Worm (Caenorhabditis elegans): ENCODE results near the gene T21D12.14.

T21D12.14 gene

ce11 chrIV:255379-255857 lies 32.5 kb downstream of the T21D12.14 start, which contains the start of gene rcat-1 (continued):
- peak; percentile 74 for TF ChIP-seq mep-1 (tag; optimal IDR thresholded peaks at IDR 0.05)

DNA sequence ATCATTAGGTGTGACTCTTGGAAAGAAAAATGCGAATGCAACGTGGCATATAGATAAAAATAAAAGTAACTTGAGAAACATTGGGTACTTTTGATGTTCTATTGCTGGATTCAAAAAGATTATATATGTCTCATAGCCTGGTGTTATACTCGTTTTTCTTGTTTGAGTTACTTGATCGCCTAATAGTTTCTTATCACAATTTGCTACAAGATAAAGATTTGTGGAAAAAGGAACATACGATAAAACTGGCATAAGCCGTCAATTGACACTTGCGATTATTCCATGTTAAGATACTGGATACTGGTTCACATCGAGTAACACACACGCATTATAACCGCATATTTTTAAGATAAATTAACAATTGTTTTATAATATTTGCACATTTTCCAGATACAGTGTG lies 35.5 kb downstream of the T21D12.14 start, which contains the start of gene grl-19:
grl-19 (minus strand) TSS at position 101 of the 400 bp plus-strand sequence.
- TF ChIP-seq aha-1 (tag) (peak; percentile 64), pha-4 (GFP tag; IDR thresholded peaks at IDR 0.05) (no peak), pha-4 (tag; optimal IDR thresholded peaks at IDR 0.05) (no peak), mxl-2 (GFP tag; conservative IDR thresholded peaks at IDR 0.05) (no peak)

DNA sequence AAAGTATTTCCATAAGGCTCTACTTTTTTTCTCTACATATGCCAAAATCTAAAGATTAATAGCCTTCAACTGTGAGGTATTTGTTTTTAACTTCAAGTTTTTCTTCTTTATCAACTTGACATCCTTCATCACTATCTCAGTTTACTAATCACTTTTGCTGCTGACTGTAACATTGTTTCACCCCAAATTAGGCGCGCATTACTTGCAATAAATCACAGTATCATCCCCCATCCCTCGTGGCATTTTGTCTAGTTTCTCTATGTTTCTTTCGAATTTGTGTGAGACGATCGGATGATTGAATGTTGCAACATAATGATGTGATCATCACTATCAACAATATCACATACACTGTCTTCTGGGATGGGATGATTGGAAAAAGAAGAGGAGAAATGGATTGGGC lies 40.4 kb downstream of the T21D12.14 start:
- TF ChIP-seq mxl-3 (GFP tag; optimal IDR thresholded peaks at IDR 0.05) (peak; percentile 73), dmd-6 (GFP tag; IDR thresholded peaks at IDR 0.05) (peak; percentile 13; the same call in 1 of the 2 replicates), T20F7.1 (GFP tag; optimal IDR thresholded peaks at IDR 0.05) (no peak), lin-38 (GFP tag; IDR thresholded peaks at IDR 0.05) (no peak), Y105C5A.15 (GFP tag; IDR thresholded peaks at IDR 0.05) (no peak), nhr-28 (tag; optimal IDR thresholded peaks at IDR 0.05) (peak; percentile 78), F44E2.7 (GFP tag; IDR thresholded peaks at IDR 0.05) (no peak), dve-1 (tag; optimal IDR thresholded peaks at IDR 0.05; ENCODE audit: insufficient read depth) (no peak), unc-62 (GFP tag; optimal IDR thresholded peaks at IDR 0.05 in 1 of 2) (peak in 1 of 2 experiments; percentile 88), unc-62 (tag; optimal IDR thresholded peaks at IDR 0.05) (no peak), nhr-48 (tag; optimal IDR thresholded peaks at IDR 0.05) (no peak), lir-3 (tag; optimal IDR thresholded peaks at IDR 0.05) (no peak), mep-1 (tag; optimal IDR thresholded peaks at IDR 0.05) (no peak), zag-1 (tag; optimal IDR thresholded peaks at IDR 0.05) (no peak), madf-9 (GFP tag; conservative IDR thresholded peaks at IDR 0.05) (no peak), lsy-2 (tag; optimal IDR thresholded peaks at IDR 0.05) (no peak), F10B5.3 (tag; optimal IDR thresholded peaks at IDR 0.05) (no peak), lin-1 (GFP tag; IDR thresholded peaks at IDR 0.05) (no peak), snpc-1.2 (GFP tag; IDR thresholded peaks at IDR 0.05) (no peak), mdl-1 (tag; optimal IDR thresholded peaks at IDR 0.05) (peak; percentile 69 to 95), dmd-8 (GFP tag; IDR thresholded peaks at IDR 0.05) (no peak), daf-16 (GFP tag; optimal IDR thresholded peaks at IDR 0.05) (no peak), daf-16 (tag; optimal IDR thresholded peaks at IDR 0.05) (no peak), ces-1 (GFP tag; optimal IDR thresholded peaks at IDR 0.05) (no peak), sdz-12 (GFP tag; optimal IDR thresholded peaks at IDR 0.05) (no peak), aly-2 (tag; optimal IDR thresholded peaks at IDR 0.05) (no peak), ceh-44 (GFP tag; IDR thresholded peaks at IDR 0.05) (no peak), unc-39 (tag; optimal IDR thresholded peaks at IDR 0.05) (no peak), lin-15B (tag; optimal IDR thresholded peaks at IDR 0.05) (no peak), dmd-9 (GFP tag; IDR thresholded peaks at IDR 0.05) (no peak), nhr-111 (GFP tag; optimal IDR thresholded peaks at IDR 0.05) (no peak), nhr-76 (tag; optimal IDR thresholded peaks at IDR 0.05) (no peak), hmg-1.1 (GFP tag; IDR thresholded peaks at IDR 0.05) (no peak), ama-1 (optimal IDR thresholded peaks at IDR 0.05) (no peak), nhr-10 (tag; optimal IDR thresholded peaks at IDR 0.05) (no peak), Y5F2A.4 (GFP tag; optimal IDR thresholded peaks at IDR 0.05) (no peak), skn-1 (tag; optimal IDR thresholded peaks at IDR 0.05) (no peak), fkh-10 (GFP tag; optimal IDR thresholded peaks at IDR 0.05) (no peak), rbr-2 (tag; optimal IDR thresholded peaks at IDR 0.05) (no peak), hlh-11 (tag; optimal IDR thresholded peaks at IDR 0.05) (peak; percentile 66), nhr-6 (tag; optimal IDR thresholded peaks at IDR 0.05) (no peak), egl-27 (tag; optimal IDR thresholded peaks at IDR 0.05) (no peak), F26F4.8 (GFP tag; conservative IDR thresholded peaks at IDR 0.05) (no peak), F49E8.2 (tag; optimal IDR thresholded peaks at IDR 0.05; ENCODE audit: borderline replicate concordance) (no peak), spr-3 (GFP tag; optimal IDR thresholded peaks at IDR 0.05) (no peak), lin-13 (GFP tag; optimal IDR thresholded peaks at IDR 0.05) (peak; percentile 2)
